Fruit fly (Drosophila melanogaster) whole organism, embryonic: ENCODE measurements around the gene SrpRbeta.

Experiments used
- Abd-B ChIP-seq: fragments of 200-800 bp; sonication (Bioruptor generic); optimal IDR thresholded peaks from 2 replicates; lab custom pipeline; 2018; ENCODE audit warnings: missing biosample characterization, mild to moderate bottlenecking, missing genetic modification characterization, moderate library complexity
- Asciz ChIP-seq: fragments of 200-800 bp; sonication (Bioruptor generic); optimal IDR thresholded peaks from 2 replicates; lab custom pipeline; 2017; ENCODE audit warnings: missing biosample characterization, mild to moderate bottlenecking, missing genetic modification characterization, missing genetic modification reagents
- BEAF-32 ChIP-seq: fragments of 200-800 bp; sonication (Bioruptor generic); optimal IDR thresholded peaks from 3 replicates; lab custom pipeline; 2017; ENCODE audit warnings: missing biosample characterization, missing genetic modification characterization, mild to moderate bottlenecking, moderate library complexity, missing genetic modification reagents
- Blimp-1 ChIP-seq: fragments of 200-800 bp; sonication (Bioruptor generic); optimal IDR thresholded peaks from 3 replicates; lab custom pipeline; 2018; ENCODE audit warnings: missing biosample characterization, missing genetic modification characterization, mild to moderate bottlenecking, moderate library complexity, missing genetic modification reagents
- Bteb2 ChIP-seq: fragments of 200-800 bp; sonication (Bioruptor generic); optimal IDR thresholded peaks from 2 replicates; lab custom pipeline; 2016; ENCODE audit warnings: missing biosample characterization, missing genetic modification characterization
- CG11560 ChIP-seq: fragments of 200-800 bp; sonication (Bioruptor generic); IDR thresholded peaks from 3 replicates; pipeline ENCODE4 v1.3.6; 2022; ENCODE audit warnings: missing biosample characterization, missing genetic modification characterization
- CG12299 ChIP-seq: fragments of 200-800 bp; sonication (Bioruptor generic); optimal IDR thresholded peaks from 2 replicates; lab custom pipeline; 2018; ENCODE audit warnings: missing biosample characterization, mild to moderate bottlenecking, missing genetic modification characterization
- CG13424 ChIP-seq: fragments of 200-800 bp; sonication (Bioruptor generic); optimal IDR thresholded peaks from 2 replicates; lab custom pipeline; 2019; ENCODE audit warnings: missing biosample characterization, mild to moderate bottlenecking, missing genetic modification characterization, moderate library complexity
- CG14050 ChIP-seq: fragments of 200-800 bp; sonication (Bioruptor generic); IDR thresholded peaks from 3 replicates; pipeline ENCODE4 v1.3.6; 2022; ENCODE audit warnings: missing biosample characterization, missing genetic modification characterization
- CG14667 ChIP-seq: fragments of 200-800 bp; sonication (Bioruptor generic); IDR thresholded peaks from 2 replicates; pipeline ENCODE4 v1.3.6; 2022; ENCODE audit warnings: missing biosample characterization, missing genetic modification characterization
- CG14710 ChIP-seq: fragments of 200-800 bp; sonication (Bioruptor generic); optimal IDR thresholded peaks from 3 replicates; lab custom pipeline; 2019; ENCODE audit warnings: missing biosample characterization, mild to moderate bottlenecking, missing genetic modification characterization, moderate library complexity
- CG15269 ChIP-seq: fragments of 200-800 bp; sonication (Bioruptor generic); optimal IDR thresholded peaks from 2 replicates; lab custom pipeline; 2018; ENCODE audit warnings: missing biosample characterization, mild to moderate bottlenecking, missing genetic modification characterization, moderate library complexity
- CG15696 ChIP-seq: fragments of 200-800 bp; sonication (Bioruptor generic); optimal IDR thresholded peaks from 2 replicates; lab custom pipeline; 2019; ENCODE audit warnings: missing biosample characterization, mild to moderate bottlenecking, missing genetic modification characterization, moderate library complexity
- CG16779 ChIP-seq: fragments of 200-800 bp; sonication (Bioruptor generic); IDR thresholded peaks from 2 replicates; pipeline ENCODE4 v1.3.6; 2022; ENCODE audit warnings: missing biosample characterization, missing genetic modification characterization
- CG16813 ChIP-seq: fragments of 200-800 bp; sonication (Bioruptor generic); IDR thresholded peaks from 3 replicates; pipeline ENCODE4 v1.3.6; 2022; ENCODE audit warnings: missing biosample characterization, missing genetic modification characterization; ENCODE audit not compliant: partially characterized antibody
- CG17361 ChIP-seq: fragments of 200-800 bp; sonication (Bioruptor generic); IDR thresholded peaks from 3 replicates; pipeline ENCODE4 v1.3.6; 2022; ENCODE audit warnings: missing biosample characterization, missing genetic modification characterization
- CG18262 ChIP-seq: fragments of 200-800 bp; optimal IDR thresholded peaks from 3 replicates; lab custom pipeline; 2019; ENCODE audit warnings: missing biosample characterization, mild to moderate bottlenecking, missing genetic modification characterization, moderate library complexity
- CG2129 ChIP-seq: fragments of 200-800 bp; sonication (Bioruptor generic); IDR thresholded peaks from 2 replicates; pipeline ENCODE4 v1.3.6; 2022; ENCODE audit warnings: missing biosample characterization, missing genetic modification characterization; ENCODE audit not compliant: partially characterized antibody
- CG34376 ChIP-seq: fragments of 200-800 bp; sonication (Bioruptor generic); optimal IDR thresholded peaks from 2 replicates; lab custom pipeline; 2018; ENCODE audit warnings: missing biosample characterization, mild to moderate bottlenecking, missing genetic modification characterization
- CG4820 ChIP-seq: fragments of 200-800 bp; sonication (Bioruptor generic); optimal IDR thresholded peaks from 3 replicates; lab custom pipeline; 2016; ENCODE audit warnings: missing biosample characterization, missing genetic modification characterization
- CG4854 ChIP-seq: fragments of 200-800 bp; sonication (Bioruptor generic); optimal IDR thresholded peaks from 2 replicates; lab custom pipeline; 2016; ENCODE audit warnings: missing biosample characterization, missing genetic modification characterization, inconsistent platforms
- CG6683 ChIP-seq: fragments of 200-800 bp; sonication (Bioruptor generic); optimal IDR thresholded peaks from 2 replicates; lab custom pipeline; 2017; ENCODE audit warnings: missing biosample characterization, mild to moderate bottlenecking, missing genetic modification characterization, missing genetic modification reagents
- CG6765 ChIP-seq: fragments of 200-800 bp; sonication (Bioruptor generic); optimal IDR thresholded peaks from 3 replicates; lab custom pipeline; 2017; ENCODE audit warnings: missing biosample characterization, mild to moderate bottlenecking, missing genetic modification characterization
- CG7963 ChIP-seq: fragments of 200-800 bp; sonication (Bioruptor generic); IDR thresholded peaks from 3 replicates; pipeline ENCODE4 v1.3.6; 2022; ENCODE audit warnings: missing biosample characterization, missing genetic modification characterization; ENCODE audit not compliant: partially characterized antibody
- CG8290 ChIP-seq, 3 experiments: fragments of 200-800 bp; sonication (Bioruptor generic); optimal IDR thresholded peaks; 2 replicates each; lab custom pipeline; 2016 to 2019; ENCODE audit warnings: missing biosample characterization in 3 of 3, missing genetic modification characterization in 3 of 3, mild to moderate bottlenecking in 2 of 3, moderate library complexity in 1 of 3
- Fer1 ChIP-seq: fragments of 200-800 bp; sonication (Bioruptor generic); optimal IDR thresholded peaks from 2 replicates; lab custom pipeline; 2017; ENCODE audit warnings: missing biosample characterization, mild to moderate bottlenecking, missing genetic modification characterization
- H15 ChIP-seq: fragments of 200-800 bp; sonication (Bioruptor generic); IDR thresholded peaks from 3 replicates; pipeline ENCODE4 v1.3.6; 2022; ENCODE audit warnings: missing biosample characterization, missing genetic modification characterization
- HmgZ ChIP-seq: fragments of 200-800 bp; sonication (Bioruptor generic); optimal IDR thresholded peaks from 2 replicates; lab custom pipeline; 2018; ENCODE audit warnings: missing biosample characterization, mild to moderate bottlenecking, missing genetic modification characterization
- Hr51 ChIP-seq, 2 experiments: fragments of 200-800 bp; sonication (Bioruptor generic); optimal IDR thresholded peaks; 2 replicates in 1 of 2; 3 replicates in 1 of 2; lab custom pipeline; 2016 to 2018; ENCODE audit warnings: missing biosample characterization in 2 of 2, missing genetic modification characterization in 2 of 2, mild to moderate bottlenecking in 1 of 2, moderate library complexity in 1 of 2
- MESR4 ChIP-seq: fragments of 200-800 bp; sonication (Bioruptor generic); optimal IDR thresholded peaks from 2 replicates; lab custom pipeline; 2018; ENCODE audit warnings: missing biosample characterization, mild to moderate bottlenecking, missing genetic modification characterization, moderate library complexity
- Mad ChIP-seq: fragments of 200-800 bp; sonication (Bioruptor generic); optimal IDR thresholded peaks from 2 replicates; lab custom pipeline; 2016; ENCODE audit warnings: missing biosample characterization, missing genetic modification characterization
- Med ChIP-seq: fragments of 200-800 bp; sonication (Bioruptor generic); peaks from one replicate; lab custom pipeline; 2016; ENCODE audit warnings: missing biosample characterization, missing genetic modification characterization, mild to moderate bottlenecking, inconsistent platforms, moderate library complexity
- Oli ChIP-seq: fragments of 200-800 bp; sonication (Bioruptor generic); optimal IDR thresholded peaks from 2 replicates; lab custom pipeline; 2018; ENCODE audit warnings: missing biosample characterization, mild to moderate bottlenecking, missing genetic modification characterization, moderate library complexity
- PHDP ChIP-seq: fragments of 200-800 bp; sonication (Bioruptor generic); optimal IDR thresholded peaks from 3 replicates; lab custom pipeline; 2018; ENCODE audit warnings: missing biosample characterization, mild to moderate bottlenecking, missing genetic modification characterization, moderate library complexity
- Taf1 ChIP-seq: fragments of 200-800 bp; sonication (Bioruptor generic); IDR thresholded peaks from 2 replicates; pipeline ENCODE4 v1.3.6; 2022; ENCODE audit warnings: missing biosample characterization, missing genetic modification characterization
- bsh ChIP-seq, 2 experiments: fragments of 200-800 bp; sonication (Bioruptor generic); optimal IDR thresholded peaks; 2 replicates each; lab custom pipeline; 2017 to 2018; ENCODE audit warnings: mild to moderate bottlenecking in 2 of 2, missing biosample characterization in 2 of 2, missing genetic modification characterization in 2 of 2, moderate library complexity in 1 of 2
- cad ChIP-seq: fragments of >200 bp; optimal IDR thresholded peaks from 2 replicates; lab custom pipeline; 2017; ENCODE audit warnings: missing biosample characterization, missing genetic modification characterization
- chif ChIP-seq, 2 experiments: fragments of 200-800 bp; sonication (Bioruptor generic); optimal IDR thresholded peaks; 3 replicates each; lab custom pipeline; 2016; ENCODE audit warnings: missing biosample characterization in 2 of 2, missing genetic modification characterization in 2 of 2
- chn ChIP-seq: fragments of 200-800 bp; sonication (Bioruptor generic); optimal IDR thresholded peaks from 2 replicates; lab custom pipeline; 2016; ENCODE audit warnings: missing biosample characterization, missing genetic modification characterization
- cwo ChIP-seq: fragments of 200-800 bp; sonication (Bioruptor generic); optimal IDR thresholded peaks from 3 replicates; lab custom pipeline; 2017; ENCODE audit warnings: missing biosample characterization, missing genetic modification characterization, mild to moderate bottlenecking, moderate library complexity, missing genetic modification reagents
- ems ChIP-seq: fragments of 200-800 bp; sonication (Bioruptor generic); optimal IDR thresholded peaks from 3 replicates; lab custom pipeline; 2016; ENCODE audit warnings: missing biosample characterization, missing genetic modification characterization
- gem ChIP-seq: fragments of 200-800 bp; sonication (Bioruptor generic); optimal IDR thresholded peaks from 2 replicates; lab custom pipeline; 2019; ENCODE audit warnings: missing biosample characterization, mild to moderate bottlenecking, missing genetic modification characterization, moderate library complexity
- grau ChIP-seq: fragments of 200-800 bp; optimal IDR thresholded peaks from 3 replicates; lab custom pipeline; 2019; ENCODE audit warnings: missing biosample characterization, mild to moderate bottlenecking, missing genetic modification characterization, moderate library complexity
- jigr1 ChIP-seq: fragments of 200-800 bp; sonication (Bioruptor generic); IDR thresholded peaks from 3 replicates; pipeline ENCODE4 v1.3.6; 2022; ENCODE audit warnings: missing biosample characterization, missing genetic modification characterization
- nmo ChIP-seq: fragments of 200-800 bp; sonication (Bioruptor generic); optimal IDR thresholded peaks from 2 replicates; lab custom pipeline; 2018; ENCODE audit warnings: missing biosample characterization, mild to moderate bottlenecking, missing genetic modification characterization, moderate library complexity
- pzg ChIP-seq: fragments of 200-800 bp; sonication (Bioruptor generic); optimal IDR thresholded peaks from 3 replicates; lab custom pipeline; 2018; ENCODE audit warnings: missing biosample characterization, mild to moderate bottlenecking, missing genetic modification characterization, moderate library complexity
- tll ChIP-seq, 2 experiments: fragments of 200-800 bp in 1 of 2; fragments of >200 bp in 1 of 2; sonication (Bioruptor generic) in 1 of 2; optimal IDR thresholded peaks; 2 replicates each; lab custom pipeline; 2017 to 2019; ENCODE audit warnings: missing biosample characterization in 2 of 2, missing genetic modification characterization in 2 of 2, mild to moderate bottlenecking in 1 of 2, moderate library complexity in 1 of 2
- usp ChIP-seq: fragments of >200 bp; optimal IDR thresholded peaks from 2 replicates; lab custom pipeline; 2017; ENCODE audit warnings: missing biosample characterization, missing genetic modification characterization
- vfl ChIP-seq: fragments of 200-800 bp; sonication (Bioruptor generic); optimal IDR thresholded peaks from 2 replicates; lab custom pipeline; 2016; ENCODE audit warnings: missing biosample characterization, missing genetic modification characterization

SrpRbeta gene

DNA sequence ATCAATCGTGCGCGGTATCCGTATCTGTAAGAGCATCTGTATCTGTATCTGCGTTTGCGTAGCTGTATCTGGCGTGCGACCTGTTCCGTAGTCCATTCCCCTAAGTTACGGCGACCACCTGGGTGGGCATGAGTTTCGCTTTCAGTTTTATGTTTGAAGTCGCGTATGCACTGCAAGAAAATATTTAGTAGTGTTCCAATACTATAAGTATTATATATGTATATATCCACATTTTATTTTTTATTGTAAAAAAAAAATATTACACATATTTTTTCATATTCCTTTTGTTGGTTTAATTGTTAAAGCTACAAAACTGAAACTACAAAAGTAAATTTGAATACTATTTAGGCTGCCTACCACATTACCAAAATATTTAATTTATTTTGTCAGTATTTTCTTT lies 7.1 kb downstream of the SrpRbeta start (continued):
- TF ChIP-seq CG7963 (GFP tag; lab: Robert Waterston, UW) (no peak), Asciz (GFP tag; lab: Kevin White, UChicago) (no peak), CG15696 (peak; percentile 45), Hr51 (GFP tag; optimal IDR thresholded peaks at IDR 0.05; lab: Kevin White, UChicago) (peak in 1 of 2 experiments; percentile 43), chif (GFP tag; optimal IDR thresholded peaks at IDR 0.05; lab: Kevin White, UChicago) (no peak), CG2129 (GFP tag; lab: Robert Waterston, UW) (no peak), CG34376 (GFP tag; lab: Kevin White, UChicago) (no peak), Med (GFP tag; lab: Kevin White, UChicago) (peak; percentile 53), PHDP (tag; lab: Kevin White, UChicago) (peak; percentile 39), CG16813 (GFP tag; lab: Robert Waterston, UW) (no peak), usp (GFP tag; lab: Kevin White, UChicago) (no peak), ems (GFP tag; lab: Kevin White, UChicago) (no peak), CG12299 (tag; lab: Kevin White, UChicago) (no peak), Taf1 (no peak), gem (tag; lab: Kevin White, UChicago) (peak; percentile 66), CG8290 (GFP tag; optimal IDR thresholded peaks at IDR 0.05; lab: Kevin White, UChicago) (no peak), CG8290 (tag; optimal IDR thresholded peaks at IDR 0.05; lab: Kevin White, UChicago) (no peak), tll (GFP tag; optimal IDR thresholded peaks at IDR 0.05; lab: Kevin White, UChicago) (no peak), CG17361 (GFP tag; lab: Robert Waterston, UW) (no peak; the same call in 2 of the 3 replicates), CG16779 (GFP tag; lab: Robert Waterston, UW) (no peak), CG15269 (tag; lab: Kevin White, UChicago) (peak; percentile 4), Bteb2 (GFP tag; lab: Kevin White, UChicago) (no peak), cwo (GFP tag; lab: Kevin White, UChicago) (no peak), chn (GFP tag; lab: Kevin White, UChicago) (no peak), CG14667 (GFP tag; lab: Robert Waterston, UW) (no peak), Blimp-1 (peak; percentile 70), cad (GFP tag; lab: Kevin White, UChicago) (no peak), Mad (no peak), CG14050 (GFP tag; lab: Robert Waterston, UW) (no peak), CG11560 (no peak), bsh (GFP tag; optimal IDR thresholded peaks at IDR 0.05; lab: Kevin White, UChicago) (peak in 1 of 2 experiments; percentile 32), Oli (tag; lab: Kevin White, UChicago) (peak; percentile 25), pzg (GFP tag; lab: Kevin White, UChicago) (no peak), vfl (GFP tag; lab: Kevin White, UChicago) (no peak), Fer1 (GFP tag; lab: Kevin White, UChicago) (no peak), BEAF-32 (GFP tag; lab: Kevin White, UChicago) (no peak), jigr1 (no peak), HmgZ (tag; lab: Kevin White, UChicago) (no peak), Abd-B (GFP tag; lab: Kevin White, UChicago) (peak; percentile 31), CG6683 (GFP tag; lab: Kevin White, UChicago) (no peak), CG4820 (GFP tag; lab: Kevin White, UChicago) (no peak), H15 (GFP tag; lab: Robert Waterston, UW) (no peak), grau (tag; lab: Kevin White, UChicago) (peak; percentile 24), CG13424 (peak; percentile 4), CG14710 (tag; lab: Kevin White, UChicago) (peak; percentile 2), nmo (GFP tag; lab: Kevin White, UChicago) (peak; percentile 44), CG4854 (GFP tag; lab: Kevin White, UChicago) (no peak), CG6765 (GFP tag; lab: Kevin White, UChicago) (no peak), MESR4 (GFP tag; lab: Kevin White, UChicago) (no peak), CG18262 (tag; lab: Kevin White, UChicago) (peak; percentile 29)
